Worm (Caenorhabditis elegans) whole organism, late embryonic: Measurements from ENCODE around the gene F21C10.7.

Experiments
- C08G9.2 ChIP-seq: sonication (generic microtip); optimal IDR thresholded peaks from 2 replicates; lab custom pipeline; 2016; ENCODE audit warnings: mild to moderate bottlenecking, missing genetic modification characterization, moderate library complexity, missing compliant biosample characterization
- F13H6.1 ChIP-seq: sonication (generic microtip); optimal IDR thresholded peaks from 2 replicates; lab custom pipeline; 2016; ENCODE audit warnings: missing genetic modification characterization, missing compliant biosample characterization
- ceh-14 ChIP-seq: sonication (generic microtip); optimal IDR thresholded peaks from 2 replicates; lab custom pipeline; 2016; ENCODE audit warnings: missing genotype, missing genetic modification characterization, missing compliant biosample characterization
- elt-2 ChIP-seq: sonication (generic microtip); optimal IDR thresholded peaks from 2 replicates; lab custom pipeline; 2016; ENCODE audit warnings: missing genetic modification reagents, missing genetic modification characterization, missing compliant biosample characterization
- hlh-30 ChIP-seq: sonication (generic microtip); optimal IDR thresholded peaks from 2 replicates; lab custom pipeline; 2017; ENCODE audit warnings: antibody characterized with exemption, missing genetic modification characterization, missing compliant biosample characterization; ENCODE audit not compliant: insufficient read depth
- pag-3 ChIP-seq: sonication (generic microtip); optimal IDR thresholded peaks from 2 replicates; lab custom pipeline; 2016; ENCODE audit warnings: missing compliant biosample characterization, missing genetic modification characterization, borderline replicate concordance
- pha-4 ChIP-seq: fragments of 150-350 bp; optimal IDR thresholded peaks from 2 replicates; lab custom pipeline; 2018; ENCODE audit warnings: missing biosample characterization, missing genetic modification reagents, missing genetic modification characterization
- tbx-2 ChIP-seq: sonication (generic microtip); optimal IDR thresholded peaks from 2 replicates; lab custom pipeline; 2016; ENCODE audit warnings: missing genetic modification characterization, missing compliant biosample characterization
- tbx-7 ChIP-seq: sonication (generic microtip); optimal IDR thresholded peaks from 2 replicates; lab custom pipeline; 2016; ENCODE audit warnings: missing genotype, missing genetic modification characterization, missing compliant biosample characterization
- unc-3 ChIP-seq, 2 experiments: fragments of 200-800 bp in 1 of 2; sonication (Bioruptor generic) in 1 of 2; sonication (generic microtip) in 1 of 2; conservative IDR thresholded peaks in 1 of 2; optimal IDR thresholded peaks in 1 of 2; 2 replicates each; pipeline versions ENCODE4 v1.3.6 to Lab custom; 2016 to 2022; ENCODE audit warnings: missing compliant biosample characterization in 2 of 2, missing genetic modification characterization in 2 of 2, missing genetic modification reagents in 1 of 2

DNA sequence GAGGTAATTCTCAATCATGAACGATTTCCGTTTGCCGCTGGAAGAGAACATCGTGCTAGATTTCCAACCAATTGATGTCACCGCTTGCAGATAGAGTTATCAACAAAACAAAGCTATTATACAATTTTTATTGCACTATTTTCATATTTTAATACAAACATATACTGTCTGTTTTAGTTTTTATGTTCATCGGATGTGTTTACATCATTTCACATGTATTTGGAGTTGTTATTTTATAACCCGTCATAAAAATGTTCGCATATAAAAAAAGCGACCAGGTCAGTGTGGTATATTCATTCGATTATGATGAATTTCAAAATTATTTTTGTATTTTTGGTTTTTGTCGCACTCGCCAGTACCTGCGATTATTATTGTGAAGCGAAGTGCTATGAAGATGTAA, 10.6 kb downstream of the F21C10.7 start, which contains the start of gene F21C10.11:
- no peak for TF ChIP-seq hlh-30 (tag; lab: Kevin White, UChicago)
- TF ChIP-seq ceh-14 (tag; lab: Kevin White, UChicago) = no peak
- TF ChIP-seq pag-3 = no peak
- TF ChIP-seq tbx-7 (tag; lab: Kevin White, UChicago) = no peak
- no peak for TF ChIP-seq elt-2 (tag; lab: Kevin White, UChicago)
- no peak for TF ChIP-seq unc-3 (GFP tag; conservative IDR thresholded peaks at IDR 0.05; lab: Robert Waterston, UW)
- TF ChIP-seq unc-3 (tag; optimal IDR thresholded peaks at IDR 0.05; lab: Kevin White, UChicago) = no peak
- TF ChIP-seq tbx-2 (tag; lab: Kevin White, UChicago) = no peak
- no peak for TF ChIP-seq F13H6.1 (tag; lab: Kevin White, UChicago)
- TF ChIP-seq pha-4 (tag; lab: Kevin White, UChicago) = no peak
- TF ChIP-seq C08G9.2 (tag; lab: Kevin White, UChicago) = no peak
